Fruit fly (Drosophila melanogaster): ENCODE measurements around the gene CG16704.

DNA sequence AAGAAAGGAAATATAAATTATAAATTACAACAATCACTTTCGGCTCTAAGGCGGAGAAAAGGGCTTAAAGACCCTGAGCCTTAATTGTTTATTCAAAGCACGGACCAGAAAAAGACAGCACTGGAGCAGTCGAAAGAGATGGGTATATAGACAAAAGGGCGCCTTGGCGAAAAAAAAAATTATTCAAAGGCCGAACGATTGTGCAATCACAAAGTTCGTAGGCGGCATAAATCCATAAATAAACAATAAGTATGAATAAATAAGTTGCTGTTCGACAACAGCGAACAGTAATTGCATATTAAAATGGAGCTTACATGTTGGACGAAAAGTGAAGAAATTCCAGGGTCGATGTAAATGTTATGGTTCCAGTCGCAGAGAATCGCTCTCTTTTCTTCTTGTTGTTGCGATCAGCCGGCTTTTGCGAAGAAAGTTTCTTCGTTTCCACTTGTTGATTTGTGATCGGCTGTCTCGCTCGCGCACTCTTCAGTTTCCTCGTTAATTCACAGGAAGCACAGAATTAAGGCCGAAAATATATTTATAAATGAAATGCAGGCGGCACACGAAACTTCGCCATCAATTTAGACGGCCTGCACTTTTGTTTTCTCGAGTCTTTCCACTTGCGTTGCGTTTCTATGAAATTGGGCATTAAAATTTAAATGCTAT lies 37.3 kb downstream of the CG16704 start:
- TF ChIP-seq usp (GFP tag; optimal IDR thresholded peaks at IDR 0.05) (no peak), pan (optimal IDR thresholded peaks at IDR 0.05) (no peak), psq (optimal IDR thresholded peaks at IDR 0.05) (no peak), EcR (GFP tag; optimal IDR thresholded peaks at IDR 0.05) (no peak), CG8478 (optimal IDR thresholded peaks at IDR 0.05) (no peak)

Data from whole organism.